Worm (Caenorhabditis elegans) whole organism, L3 larva: ENCODE data around the gene C10B5.1.
"Not testable (repeated sequence)": the region's sequence is repeated elsewhere in the genome, so short reads cannot be mapped to it uniquely, and the experiment has no call there.

Source experiments
- R02D3.7 ChIP-seq: fragments of 150-350 bp; optimal IDR thresholded peaks from 2 replicates; lab custom pipeline; 2014; ENCODE audit warnings: missing biosample characterization, missing genetic modification characterization
- ZK546.5 ChIP-seq: sonication (generic microtip); optimal IDR thresholded peaks from 2 replicates; lab custom pipeline; 2017; ENCODE audit warnings: missing biosample characterization, missing genetic modification characterization
- aly-2 ChIP-seq: fragments of 150-350 bp; optimal IDR thresholded peaks from 2 replicates; lab custom pipeline; 2014; ENCODE audit warnings: missing biosample characterization, missing genetic modification characterization
- ama-1 ChIP-seq: fragments of 150-350 bp; optimal IDR thresholded peaks from 2 replicates; lab custom pipeline; 2018
- ceh-16 ChIP-seq: sonication (generic microtip); optimal IDR thresholded peaks from 2 replicates; lab custom pipeline; 2017; ENCODE audit warnings: missing biosample characterization, missing genetic modification characterization
- ceh-28 ChIP-seq: fragments of 150-350 bp; optimal IDR thresholded peaks from 2 replicates; lab custom pipeline; 2014; ENCODE audit warnings: missing biosample characterization, missing genetic modification reagents, missing genetic modification characterization
- ceh-9 ChIP-seq: sonication (generic microtip); optimal IDR thresholded peaks from 2 replicates; lab custom pipeline; 2018; ENCODE audit warnings: missing biosample characterization, missing genetic modification characterization
- daf-12 ChIP-seq: fragments of 150-350 bp; optimal IDR thresholded peaks from 2 replicates; lab custom pipeline; 2014; ENCODE audit warnings: missing biosample characterization, missing genetic modification reagents, missing genetic modification characterization
- egl-27 ChIP-seq: sonication (generic microtip); optimal IDR thresholded peaks from 4 replicates; lab custom pipeline; 2017; ENCODE audit warnings: missing biosample characterization, missing genetic modification reagents, missing genetic modification characterization
- egl-5 ChIP-seq: fragments of 150-350 bp; optimal IDR thresholded peaks from 2 replicates; lab custom pipeline; 2017; ENCODE audit warnings: missing biosample characterization, missing genetic modification reagents, missing genetic modification characterization, inconsistent platforms
- elt-2 ChIP-seq: sonication (generic microtip); optimal IDR thresholded peaks from 2 replicates; lab custom pipeline; 2016; ENCODE audit warnings: missing genetic modification reagents, mild to moderate bottlenecking, missing genetic modification characterization, missing compliant biosample characterization
- fkh-10 ChIP-seq: sonication (generic microtip); optimal IDR thresholded peaks from 2 replicates; lab custom pipeline; 2017; ENCODE audit warnings: missing biosample characterization, missing genetic modification reagents, missing genetic modification characterization
- fkh-2 ChIP-seq: fragments of 150-350 bp; optimal IDR thresholded peaks from 2 replicates; lab custom pipeline; 2014; ENCODE audit warnings: missing biosample characterization, missing genetic modification reagents, missing genetic modification characterization
- fos-1 ChIP-seq: fragments of 150-350 bp; optimal IDR thresholded peaks from 2 replicates; lab custom pipeline; 2014; ENCODE audit warnings: missing biosample characterization, missing genetic modification characterization
- hmg-11 ChIP-seq: sonication (generic microtip); optimal IDR thresholded peaks from 2 replicates; lab custom pipeline; 2016; ENCODE audit warnings: missing genetic modification characterization, missing compliant biosample characterization
- jun-1 ChIP-seq: fragments of 150-350 bp; optimal IDR thresholded peaks from 2 replicates; lab custom pipeline; 2014; ENCODE audit warnings: missing biosample characterization, missing genetic modification reagents, missing genetic modification characterization
- lin-15B ChIP-seq: fragments of 150-350 bp; optimal IDR thresholded peaks from 2 replicates; lab custom pipeline; 2014; ENCODE audit warnings: missing biosample characterization, missing genetic modification characterization
- lin-39 ChIP-seq: fragments of 150-350 bp; optimal IDR thresholded peaks from 2 replicates; lab custom pipeline; 2018; ENCODE audit warnings: missing biosample characterization, missing genetic modification reagents, missing genetic modification characterization
- lsy-12 ChIP-seq: sonication (generic microtip); optimal IDR thresholded peaks from 2 replicates; lab custom pipeline; 2016; ENCODE audit warnings: mild to moderate bottlenecking, missing genetic modification characterization, missing compliant biosample characterization
- mdl-1 ChIP-seq: fragments of 150-350 bp; optimal IDR thresholded peaks from 2 replicates; lab custom pipeline; 2014; ENCODE audit warnings: missing biosample characterization, missing genetic modification characterization
- mml-1 ChIP-seq: fragments of 150-350 bp; sonication (generic microtip); optimal IDR thresholded peaks from 3 replicates; lab custom pipeline; 2014; ENCODE audit warnings: missing biosample characterization, missing genetic modification characterization
- nfya-1 ChIP-seq: sonication (generic microtip); optimal IDR thresholded peaks from 2 replicates; lab custom pipeline; 2017; ENCODE audit warnings: missing genetic modification characterization, mild to moderate bottlenecking, missing compliant biosample characterization, antibody characterized with exemption, moderate library complexity; ENCODE audit not compliant: insufficient read depth
- nhr-11 ChIP-seq: fragments of 150-350 bp; optimal IDR thresholded peaks from 2 replicates; lab custom pipeline; 2014; ENCODE audit warnings: missing biosample characterization, missing genetic modification characterization
- nhr-12 ChIP-seq: fragments of 150-350 bp; optimal IDR thresholded peaks from 2 replicates; lab custom pipeline; 2014; ENCODE audit warnings: missing biosample characterization, missing genetic modification characterization
- nhr-23 ChIP-seq: fragments of 150-350 bp; optimal IDR thresholded peaks from 2 replicates; lab custom pipeline; 2014; ENCODE audit warnings: missing biosample characterization, missing genetic modification reagents, missing genetic modification characterization
- nhr-237 ChIP-seq: fragments of 150-350 bp; optimal IDR thresholded peaks from 2 replicates; lab custom pipeline; 2014; ENCODE audit warnings: missing biosample characterization, missing genetic modification characterization
- nhr-25 ChIP-seq: sonication (generic microtip); optimal IDR thresholded peaks from 2 replicates; lab custom pipeline; 2017; ENCODE audit warnings: missing biosample characterization, missing genetic modification characterization
- nhr-43 ChIP-seq: sonication (generic microtip); optimal IDR thresholded peaks from 2 replicates; lab custom pipeline; 2016; ENCODE audit warnings: mild to moderate bottlenecking, missing genetic modification characterization, missing compliant biosample characterization; ENCODE audit not compliant: poor library complexity, severe bottlenecking
- nhr-67 ChIP-seq: fragments of 150-350 bp; optimal IDR thresholded peaks from 2 replicates; lab custom pipeline; 2014; ENCODE audit warnings: missing biosample characterization, missing genetic modification characterization
- nhr-76 ChIP-seq: fragments of 150-350 bp; sonication (generic microtip); optimal IDR thresholded peaks from 5 replicates; lab custom pipeline; 2014; ENCODE audit warnings: missing biosample characterization, missing genetic modification characterization
- nhr-77 ChIP-seq: fragments of 150-350 bp; optimal IDR thresholded peaks from 2 replicates; lab custom pipeline; 2014; ENCODE audit warnings: missing biosample characterization, missing genetic modification characterization
- pha-4 ChIP-seq: fragments of 150-350 bp; optimal IDR thresholded peaks from 2 replicates; lab custom pipeline; 2014; ENCODE audit warnings: missing biosample characterization, missing genetic modification reagents, missing genetic modification characterization
- pqm-1 ChIP-seq: fragments of 150-350 bp; optimal IDR thresholded peaks from 2 replicates; lab custom pipeline; 2017; ENCODE audit warnings: missing biosample characterization, missing genetic modification characterization, inconsistent platforms
- sea-2 ChIP-seq: fragments of 150-350 bp; sonication (generic microtip); optimal IDR thresholded peaks from 4 replicates; lab custom pipeline; 2014; ENCODE audit warnings: missing biosample characterization, missing genetic modification reagents, missing genetic modification characterization
- skn-1 ChIP-seq: fragments of 150-350 bp; optimal IDR thresholded peaks from 2 replicates; lab custom pipeline; 2014; ENCODE audit warnings: missing biosample characterization, missing genetic modification characterization
- snpc-4 ChIP-seq: fragments of 150-350 bp; optimal IDR thresholded peaks from 2 replicates; lab custom pipeline; 2014; ENCODE audit warnings: missing biosample characterization, missing genetic modification characterization
- tbx-2 ChIP-seq: sonication (generic microtip); optimal IDR thresholded peaks from 2 replicates; lab custom pipeline; 2016; ENCODE audit warnings: mild to moderate bottlenecking, missing genetic modification characterization, missing compliant biosample characterization
- unc-39 ChIP-seq: sonication (generic microtip); optimal IDR thresholded peaks from 4 replicates; lab custom pipeline; 2017; ENCODE audit warnings: missing biosample characterization, missing genetic modification characterization
- unc-62 ChIP-seq: fragments of 150-350 bp; sonication (generic microtip); optimal IDR thresholded peaks from 4 replicates; lab custom pipeline; 2014; ENCODE audit warnings: missing biosample characterization, missing genetic modification reagents, missing genetic modification characterization
- zag-1 ChIP-seq: fragments of 150-350 bp; optimal IDR thresholded peaks from 2 replicates; lab custom pipeline; 2014; ENCODE audit warnings: missing biosample characterization, missing genetic modification characterization

C10B5.1 gene

ce11 chrV:8569841-8570361, 11.2 kb upstream of the C10B5.1 start, which contains the start of the genes F25G6.9 and symk-1:
F25G6.9 (minus strand) TSS chrV:8570000.
symk-1 (plus strand) TSS chrV:8570311.
- TF ChIP-seq lsy-12 (tag; lab: Kevin White, UChicago) (peak; percentile 32), nfya-1 (tag; lab: Kevin White, UChicago) (peak; percentile 68), skn-1 (tag; lab: Kevin White, UChicago) (peak; percentile 10), snpc-4 (peak; percentile 64), ceh-9 (tag; lab: Kevin White, UChicago) (no peak), lin-15B (tag; lab: Kevin White, UChicago) (peak; percentile 54), zag-1 (no peak), nhr-77 (no peak), nhr-25 (tag; lab: Kevin White, UChicago) (no peak), fkh-10 (GFP tag; lab: Kevin White, UChicago) (no peak), mdl-1 (no peak), R02D3.7 (peak; percentile 5), daf-12 (tag; lab: Kevin White, UChicago) (no peak), fos-1 (no peak), egl-27 (tag; lab: Kevin White, UChicago) (no peak), sea-2 (GFP tag; lab: Kevin White, UChicago) (no peak), nhr-43 (tag; lab: Kevin White, UChicago) (no peak), unc-39 (no peak), pqm-1 (tag; lab: Kevin White, UChicago) (peak; percentile 26), egl-5 (no peak), elt-2 (peak; percentile 38), ama-1 (lab: Kevin White, UChicago) (no peak), nhr-23 (peak; percentile 34), tbx-2 (tag; lab: Kevin White, UChicago) (peak; percentile 50), lin-39 (no peak), hmg-11 (tag; lab: Kevin White, UChicago) (peak; percentile 68)
- TF ChIP-seq, all 47 proteins: peak for 11

- not testable (repeated sequence) for TF ChIP-seq nhr-25 (tag; lab: Kevin White, UChicago); nhr-11 (tag; lab: Kevin White, UChicago); egl-5
These were observed 6.3 kb upstream of the C10B5.1 start, which contains the start of gene F25G6.1 for ce11 chrV:8574762-8575161. F25G6.1 (plus strand) TSS chrV:8575062.

ce11 chrV:8586472-8586871, 5.4 kb downstream of the C10B5.1 start:
- TF ChIP-seq ceh-28 (tag; lab: Kevin White, UChicago) (no peak), nhr-77 (no peak), nhr-25 (tag; lab: Kevin White, UChicago) (no peak), sea-2 (GFP tag; lab: Kevin White, UChicago) (no peak), unc-62 (GFP tag; lab: Kevin White, UChicago) (no peak), nhr-76 (tag; lab: Kevin White, UChicago) (no peak), jun-1 (no peak), daf-12 (tag; lab: Kevin White, UChicago) (no peak), tbx-2 (tag; lab: Kevin White, UChicago) (no peak), pha-4 (tag; lab: Kevin White, UChicago) (no peak), aly-2 (no peak), nfya-1 (tag; lab: Kevin White, UChicago) (no peak)
- TF ChIP-seq, all 47 proteins: peak for 0

ce11 chrV:8586920-8587319, 5.9 kb downstream of the C10B5.1 start:
- no peak for TF ChIP-seq hmg-11 (tag; lab: Kevin White, UChicago)
- TF ChIP-seq elt-2: peak; percentile 67
- peak; percentile 4 for TF ChIP-seq pqm-1 (tag; lab: Kevin White, UChicago)
- peak; percentile 72 for TF ChIP-seq pha-4 (tag; lab: Kevin White, UChicago)

ce11 chrV:8588079-8588478, 7.0 kb downstream of the C10B5.1 start, which contains the start of gene C10B5.3:
C10B5.3 (minus strand) TSS chrV:8588179.
- TF ChIP-seq ZK546.5 (tag; lab: Kevin White, UChicago): no peak
- no peak for TF ChIP-seq pqm-1 (tag; lab: Kevin White, UChicago)
- no peak for TF ChIP-seq sea-2 (GFP tag; lab: Kevin White, UChicago)
- TF ChIP-seq pha-4 (tag; lab: Kevin White, UChicago): no peak
- TF ChIP-seq nhr-237 (tag; lab: Kevin White, UChicago): no peak
- no peak for TF ChIP-seq ceh-16 (tag; lab: Kevin White, UChicago)
- no peak for TF ChIP-seq lin-15B (tag; lab: Kevin White, UChicago)
- no peak for TF ChIP-seq nhr-12 (tag; lab: Kevin White, UChicago)
- TF ChIP-seq nhr-67 (tag; lab: Kevin White, UChicago): no peak
- TF ChIP-seq nhr-43 (tag; lab: Kevin White, UChicago): no peak
- no peak for TF ChIP-seq mml-1 (tag; lab: Kevin White, UChicago)
- TF ChIP-seq lsy-12 (tag; lab: Kevin White, UChicago): no peak
- no peak for TF ChIP-seq daf-12 (tag; lab: Kevin White, UChicago)
- TF ChIP-seq mdl-1: no peak
- no peak for TF ChIP-seq fkh-2 (tag; lab: Kevin White, UChicago)
- no peak for TF ChIP-seq nhr-77
- TF ChIP-seq elt-2: no peak
